Worm (Caenorhabditis elegans): ENCODE measurements around the gene irld-66.

Gene irld-66

ce11 chrII:2888957-2889630 lies 51.6 kb downstream of the irld-66 start, which contains the start of gene pinn-1 (continued):
- TF ChIP-seq nhr-76 (tag; optimal IDR thresholded peaks at IDR 0.05), result no peak
- TF ChIP-seq nhr-6 (tag; optimal IDR thresholded peaks at IDR 0.05), result peak; percentile 55
- TF ChIP-seq sdz-12 (GFP tag; optimal IDR thresholded peaks at IDR 0.05), result peak; percentile 90
- peak; percentile 81 for TF ChIP-seq rbr-2 (tag; optimal IDR thresholded peaks at IDR 0.05)
- peak; percentile 64 for TF ChIP-seq spr-1 (tag; optimal IDR thresholded peaks at IDR 0.05)
- TF ChIP-seq F37D6.2 (tag; optimal IDR thresholded peaks at IDR 0.05), result peak; percentile 65
- TF ChIP-seq mxl-3 (GFP tag; optimal IDR thresholded peaks at IDR 0.05), result peak; percentile 72
- TF ChIP-seq saeg-2 (GFP tag; IDR thresholded peaks at IDR 0.05), result 0 out of 2 replicates have a peak, but pooled peaks have one; percentile 28
- peak; percentile 79 for TF ChIP-seq T26A8.4 (GFP tag; IDR thresholded peaks at IDR 0.05)
- peak in 1 of 2 experiments; percentile 12 for TF ChIP-seq ZK546.5 (tag; optimal IDR thresholded peaks at IDR 0.05)
- no peak for TF ChIP-seq pqm-1 (tag; optimal IDR thresholded peaks at IDR 0.05)
- no peak for TF ChIP-seq nhr-237 (tag; optimal IDR thresholded peaks at IDR 0.05)
- peak; percentile 75 for TF ChIP-seq pha-4 (GFP tag; IDR thresholded peaks at IDR 0.05)
- peak; percentile 43 for TF ChIP-seq pha-4 (tag; optimal IDR thresholded peaks at IDR 0.05)
- peak; percentile 82 for TF ChIP-seq tra-1 (GFP tag; IDR thresholded peaks at IDR 0.05)
- TF ChIP-seq fos-1 (tag; optimal IDR thresholded peaks at IDR 0.05), result no peak
- no peak for TF ChIP-seq zag-1 (tag; optimal IDR thresholded peaks at IDR 0.05)
- no peak for TF ChIP-seq ceh-32 (tag; optimal IDR thresholded peaks at IDR 0.05; ENCODE audit: poor library complexity)
- peak; percentile 94 for TF ChIP-seq aha-1 (tag)
- TF ChIP-seq snpc-4 (tag; optimal IDR thresholded peaks at IDR 0.05), result no peak
- no peak for TF ChIP-seq ama-1 (optimal IDR thresholded peaks at IDR 0.05)
- TF ChIP-seq nhr-25 (tag; optimal IDR thresholded peaks at IDR 0.05; ENCODE audit: borderline replicate concordance, insufficient read depth), result peak; percentile 59
- TF ChIP-seq lin-13 (GFP tag; optimal IDR thresholded peaks at IDR 0.05), result peak; percentile 83
- no peak for TF ChIP-seq ceh-62 (tag; optimal IDR thresholded peaks at IDR 0.05)
- peak; percentile 68 for TF ChIP-seq jun-1 (tag; optimal IDR thresholded peaks at IDR 0.05)
- TF ChIP-seq mdl-1 (tag; optimal IDR thresholded peaks at IDR 0.05), result no peak
- TF ChIP-seq daf-12 (tag; optimal IDR thresholded peaks at IDR 0.05), result no peak
- TF ChIP-seq fkh-10 (GFP tag; optimal IDR thresholded peaks at IDR 0.05), result peak; percentile 65
- peak; percentile 48; the same call in 1 of the 2 replicates for TF ChIP-seq lin-1 (GFP tag; IDR thresholded peaks at IDR 0.05)
- TF ChIP-seq ceh-44 (GFP tag; IDR thresholded peaks at IDR 0.05), result peak; percentile 87
- TF ChIP-seq F26F4.8 (GFP tag; conservative IDR thresholded peaks at IDR 0.05), result no peak
- no peak for TF ChIP-seq nhr-48 (tag; optimal IDR thresholded peaks at IDR 0.05)
- TF ChIP-seq daf-8 (GFP tag; IDR thresholded peaks at IDR 0.05), result no peak
- TF ChIP-seq madf-5 (GFP tag; IDR thresholded peaks at IDR 0.05), result peak; percentile 67 to 85; a peak in 2 of 4 replicates
- TF ChIP-seq nhr-102 (tag; optimal IDR thresholded peaks at IDR 0.05), result peak; percentile 75
- TF ChIP-seq lsy-2 (tag; optimal IDR thresholded peaks at IDR 0.05), result peak; percentile 59 to 89
- 0 out of 2 replicates have a peak, but pooled peaks have one; percentile 24 for TF ChIP-seq Y75B8A.6 (GFP tag; IDR thresholded peaks at IDR 0.05)
- peak; percentile 71 for TF ChIP-seq lin-15B (tag; optimal IDR thresholded peaks at IDR 0.05)
- no peak for TF ChIP-seq lin-39 (tag; optimal IDR thresholded peaks at IDR 0.05)
- TF ChIP-seq ctbp-1 (GFP tag; IDR thresholded peaks at IDR 0.05), result peak; percentile 72

All from whole organism, L4 larva.